Worm (Caenorhabditis elegans): Measurements from ENCODE around the gene C24B9.3.

Gene C24B9.3

DNA sequence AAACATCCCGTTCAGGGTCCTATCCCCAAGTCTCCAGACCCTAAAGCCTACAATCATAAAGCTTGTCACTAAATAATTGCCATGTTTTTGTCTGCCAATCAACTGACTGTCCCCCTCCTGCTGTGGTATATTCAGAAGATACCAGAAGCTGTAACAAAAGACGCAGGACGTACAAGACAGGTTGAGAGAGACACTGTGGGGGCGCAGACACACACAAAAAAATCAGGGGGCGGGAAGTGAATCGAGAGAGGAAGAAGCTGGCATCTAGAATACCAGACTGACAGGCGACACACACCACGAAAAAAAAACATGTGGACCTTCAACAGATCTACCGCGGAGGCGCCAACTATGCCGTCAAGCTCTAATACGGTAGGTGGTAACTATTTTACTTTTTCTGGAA, 40.2 kb downstream of the C24B9.3 start, which contains the start of gene kel-8:
Gene kel-8 (plus strand): TSS at position 301 of the 400 bp plus-strand sequence.
- TF ChIP-seq tbx-7 (tag; optimal IDR thresholded peaks at IDR 0.05) (no peak), hlh-8 (tag; optimal IDR thresholded peaks at IDR 0.05) (no peak), ceh-31 (tag; optimal IDR thresholded peaks at IDR 0.05) (no peak), nhr-11 (tag; optimal IDR thresholded peaks at IDR 0.05) (no peak), sdc-2 (tag; optimal IDR thresholded peaks at IDR 0.05) (no peak), hlh-6 (tag; optimal IDR thresholded peaks at IDR 0.05) (no peak)

DNA sequence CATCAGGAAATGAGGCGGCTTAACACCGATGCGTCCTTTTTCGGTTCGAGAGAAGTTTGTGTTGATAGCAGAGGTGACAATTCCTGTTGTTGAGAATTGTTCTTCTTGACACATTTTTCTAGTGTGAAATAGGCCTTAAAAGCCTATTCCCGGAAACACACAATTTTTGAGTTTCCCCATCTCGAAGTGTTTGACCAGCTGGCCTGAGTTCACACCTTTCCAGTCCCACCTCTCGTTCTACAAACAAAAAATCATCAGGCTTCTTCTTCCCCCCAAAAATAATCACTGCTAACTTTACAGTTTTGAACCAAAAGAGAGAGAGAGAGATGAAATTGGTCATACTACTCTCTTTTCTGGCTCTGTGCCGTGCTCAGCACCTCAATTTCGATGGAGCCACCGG, 44.8 kb downstream of the C24B9.3 start, which contains the start of gene W02G9.4:
Gene W02G9.4 (plus strand): TSS at position 301 of the 400 bp plus-strand sequence.
- no peak for TF ChIP-seq eyg-1 (tag; optimal IDR thresholded peaks at IDR 0.05)
- no peak for TF ChIP-seq tbx-7 (tag; optimal IDR thresholded peaks at IDR 0.05)
- no peak for TF ChIP-seq ceh-6 (GFP tag; optimal IDR thresholded peaks at IDR 0.05)
- TF ChIP-seq che-1 (tag; optimal IDR thresholded peaks at IDR 0.05), result no peak
- no peak for TF ChIP-seq nfya-1 (tag; optimal IDR thresholded peaks at IDR 0.05)
- TF ChIP-seq Y22D7AL.16 (tag; optimal IDR thresholded peaks at IDR 0.05), result no peak
- TF ChIP-seq dmd-4 (tag; optimal IDR thresholded peaks at IDR 0.05; ENCODE audit: borderline replicate concordance), result no peak
- no peak for TF ChIP-seq fax-1 (tag; optimal IDR thresholded peaks at IDR 0.05)

DNA sequence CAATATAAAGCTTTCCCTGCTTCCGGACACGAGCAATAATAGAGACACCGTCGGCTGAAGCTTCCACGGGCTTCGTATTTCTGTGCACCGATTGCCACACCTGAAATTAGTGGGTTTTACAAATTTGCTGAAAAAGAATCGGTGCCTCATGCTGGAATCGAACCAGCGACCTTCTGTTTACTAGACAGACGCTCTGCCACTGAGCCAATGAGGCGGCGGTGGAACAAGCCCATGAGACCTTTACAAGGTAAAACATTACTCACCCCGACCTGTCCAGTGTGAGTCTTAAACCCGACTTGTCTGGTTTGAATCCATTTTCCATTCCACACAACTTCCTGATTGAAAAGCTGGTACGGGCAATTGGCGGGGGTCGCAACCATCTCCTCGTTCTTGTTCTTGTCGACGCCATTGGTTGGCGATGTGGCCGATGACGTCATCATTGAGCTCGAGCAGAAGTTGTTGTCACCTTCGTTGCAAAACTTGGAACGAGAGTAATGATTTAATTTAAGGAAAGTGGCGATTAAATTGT, 46.8 kb downstream of the C24B9.3 start, which contains the start of gene ndx-2:
Gene ndx-2 (minus strand): TSS at position 479 of the 529 bp plus-strand sequence.
- no peak for TF ChIP-seq ceh-30 (tag; optimal IDR thresholded peaks at IDR 0.05)
- no peak for TF ChIP-seq unc-42 (tag; optimal IDR thresholded peaks at IDR 0.05)

DNA sequence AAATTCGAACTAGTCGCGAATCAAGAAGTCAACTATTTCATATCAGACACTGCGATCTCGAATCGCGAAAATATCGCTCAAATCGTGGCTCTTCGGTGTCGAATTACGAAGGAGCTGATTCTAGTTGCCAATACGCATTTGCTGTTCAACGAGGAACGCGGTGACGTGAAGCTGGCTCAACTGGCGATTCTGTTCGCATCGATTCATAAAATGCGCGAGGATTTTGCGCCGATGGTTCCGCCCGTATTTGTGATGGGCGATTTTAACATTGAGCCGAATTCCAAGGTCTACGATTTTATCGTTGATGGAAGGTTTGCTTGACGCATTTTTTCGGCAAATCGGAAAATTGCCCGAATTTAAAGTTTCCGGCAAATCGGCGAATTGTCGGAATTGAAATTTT, 50.9 kb downstream of the C24B9.3 start:
- TF ChIP-seq pag-3 (tag; optimal IDR thresholded peaks at IDR 0.05; ENCODE audit: borderline replicate concordance) (no peak), ceh-22 (tag; optimal IDR thresholded peaks at IDR 0.05) (no peak)

DNA sequence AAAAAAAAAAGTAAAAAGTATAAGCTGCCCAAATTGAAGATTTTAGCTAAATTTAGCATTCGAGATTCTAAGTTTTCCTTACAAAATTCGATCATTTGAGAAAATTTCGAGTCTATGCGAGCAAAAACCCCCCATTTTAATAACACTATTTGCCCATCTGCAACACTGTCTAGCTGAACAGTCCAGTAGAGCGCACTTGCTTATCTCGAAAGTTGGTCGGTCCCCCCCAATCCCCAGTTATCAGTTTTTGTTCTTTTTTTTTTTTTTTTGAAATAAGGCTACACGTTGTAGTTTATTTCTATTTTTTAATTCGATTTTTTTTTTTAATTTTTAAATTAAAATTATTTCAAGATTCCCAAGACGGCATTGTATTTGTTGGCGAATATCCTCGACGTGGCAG, 53.7 kb downstream of the C24B9.3 start:
- no peak for TF ChIP-seq zip-5 (tag; optimal IDR thresholded peaks at IDR 0.05)
- TF ChIP-seq nhr-11 (tag; optimal IDR thresholded peaks at IDR 0.05), result no peak
- no peak for TF ChIP-seq hlh-13 (GFP tag; optimal IDR thresholded peaks at IDR 0.05)
- no peak for TF ChIP-seq hlh-30 (tag; optimal IDR thresholded peaks at IDR 0.05; ENCODE audit: insufficient read depth)
- TF ChIP-seq hlh-15 (tag; optimal IDR thresholded peaks at IDR 0.05), result no peak
- TF ChIP-seq rnt-1 (tag; optimal IDR thresholded peaks at IDR 0.05), result no peak
- TF ChIP-seq C38D4.7 (GFP tag; optimal IDR thresholded peaks at IDR 0.05), result no peak
- TF ChIP-seq lim-6 (tag; optimal IDR thresholded peaks at IDR 0.05), result no peak
- TF ChIP-seq hlh-8 (tag; optimal IDR thresholded peaks at IDR 0.05), result no peak
- no peak for TF ChIP-seq sox-4 (tag; optimal IDR thresholded peaks at IDR 0.05)
- no peak for TF ChIP-seq odd-2 (tag; optimal IDR thresholded peaks at IDR 0.05)
- no peak for TF ChIP-seq fkh-6 (tag; optimal IDR thresholded peaks at IDR 0.05)
- no peak for TF ChIP-seq ref-2 (tag; optimal IDR thresholded peaks at IDR 0.05)
- no peak for TF ChIP-seq lin-11 (tag; optimal IDR thresholded peaks at IDR 0.05)
- TF ChIP-seq ama-1 (optimal IDR thresholded peaks at IDR 0.05), result no peak
- no peak for TF ChIP-seq eyg-1 (tag; optimal IDR thresholded peaks at IDR 0.05)
- TF ChIP-seq ceh-19 (GFP tag; optimal IDR thresholded peaks at IDR 0.05), result no peak
- no peak for TF ChIP-seq gmeb-2 (tag; optimal IDR thresholded peaks at IDR 0.05)
- TF ChIP-seq ceh-14 (tag; optimal IDR thresholded peaks at IDR 0.05), result no peak

All from whole organism, late embryonic.